Worm (Caenorhabditis elegans) whole organism, mixed stage, embryonic: ENCODE measurements around the gene algn-2.

Source experiments
- bed-3 ChIP-seq: fragments of 200-800 bp; sonication (Bioruptor generic); optimal IDR thresholded peaks from 3 replicates; lab custom pipeline; 2018; ENCODE audit warnings: mild to moderate bottlenecking, missing genetic modification characterization, moderate library complexity, missing compliant biosample characterization
- blmp-1 ChIP-seq: fragments of 150-350 bp; optimal IDR thresholded peaks from 2 replicates; lab custom pipeline; 2014; ENCODE audit warnings: missing biosample characterization, missing genetic modification characterization
- ces-1 ChIP-seq: fragments of 150-350 bp; optimal IDR thresholded peaks from 2 replicates; lab custom pipeline; 2014; ENCODE audit warnings: missing biosample characterization, missing genetic modification reagents, missing genetic modification characterization
- unc-62 ChIP-seq: fragments of 150-350 bp; optimal IDR thresholded peaks from 2 replicates; lab custom pipeline; 2014; ENCODE audit warnings: missing biosample characterization, missing genetic modification reagents, missing genetic modification characterization

DNA sequence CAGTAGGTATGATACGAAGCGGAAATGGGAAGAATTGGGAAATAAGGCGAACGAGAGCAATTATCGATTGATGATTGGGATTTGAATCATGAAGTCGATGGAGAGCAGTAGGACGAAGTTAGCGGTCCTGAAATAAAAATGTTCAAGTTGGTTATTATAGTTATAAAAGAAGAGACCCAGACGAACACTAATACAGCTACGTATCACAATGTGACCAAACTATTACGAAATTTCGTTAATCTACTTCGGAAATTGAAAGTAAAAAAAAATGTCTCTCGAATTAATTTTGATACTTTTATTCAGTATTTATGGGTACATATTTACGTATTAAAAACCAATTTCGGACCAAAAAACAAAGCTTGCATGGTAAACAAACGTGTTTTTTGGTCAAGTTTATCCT is 51.4 kb downstream of the algn-2 start:
- no peak for TF ChIP-seq ces-1 (GFP tag; lab: Kevin White, UChicago)
- no peak for TF ChIP-seq unc-62 (GFP tag; lab: Kevin White, UChicago)
- TF ChIP-seq bed-3 (GFP tag; lab: Kevin White, UChicago), result no peak
- TF ChIP-seq blmp-1, result no peak
